Fruit fly (Drosophila melanogaster) Kc167 (cell line): ENCODE data around the gene robl62A.

Experiments
- Myc ChIP-seq: fragments of >200 bp; optimal IDR thresholded peaks from 2 replicates; lab custom pipeline; 2017; ENCODE audit warnings: missing external identifiers
- psq ChIP-seq: fragments of >200 bp; optimal IDR thresholded peaks from 2 replicates; lab custom pipeline; 2017; ENCODE audit warnings: missing external identifiers

DNA sequence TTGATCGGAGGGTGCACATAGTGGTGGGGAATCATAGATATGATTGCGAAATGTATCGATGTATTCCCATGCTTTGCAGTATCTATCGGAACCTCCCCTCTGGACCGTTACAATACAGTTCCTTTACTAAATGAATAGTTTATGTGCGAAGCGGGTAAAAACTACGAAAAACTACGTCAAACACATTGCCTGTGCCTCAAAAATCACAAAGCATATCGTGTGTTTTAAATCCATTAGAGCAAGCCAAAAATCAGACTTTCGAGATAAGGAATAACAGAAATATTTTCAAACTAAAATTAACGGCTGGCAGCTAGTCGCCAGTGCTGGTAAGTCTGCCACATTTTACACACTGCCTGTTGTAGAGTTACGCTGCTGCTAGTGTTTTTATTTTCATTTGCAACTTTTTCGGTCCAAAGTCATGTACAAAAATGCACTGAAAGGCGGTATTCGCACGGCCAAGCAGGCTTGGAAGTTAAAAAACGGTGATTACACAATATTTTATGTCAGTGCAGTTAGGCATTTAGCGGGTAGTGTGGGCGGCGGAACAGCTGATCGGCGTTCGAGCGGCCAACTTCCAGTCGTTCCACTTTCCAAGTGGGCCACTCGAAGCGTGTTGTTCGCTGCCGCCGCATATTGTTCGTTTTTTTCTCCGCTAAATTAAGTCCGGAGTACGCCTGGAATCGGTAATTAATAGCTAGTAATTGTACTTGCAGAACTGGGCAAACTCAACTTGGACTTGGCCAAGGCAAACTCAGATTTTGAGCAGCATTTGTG, 40.0 kb downstream of the robl62A start:
- TF ChIP-seq Myc (lab: Kevin White, UChicago) (no peak), psq (lab: Kevin White, UChicago) (no peak)
